Worm (Caenorhabditis elegans) whole organism, late embryonic: ENCODE measurements around the gene set-16.

Experiments
- ceh-30 ChIP-seq: fragments of 150-350 bp; optimal IDR thresholded peaks from 2 replicates; lab custom pipeline; 2014; ENCODE audit warnings: missing biosample characterization, missing genetic modification characterization
- ceh-34 ChIP-seq: sonication (generic microtip); optimal IDR thresholded peaks from 2 replicates; lab custom pipeline; 2016; ENCODE audit warnings: mild to moderate bottlenecking, missing genetic modification characterization, missing compliant biosample characterization
- hlh-15 ChIP-seq: sonication (generic microtip); optimal IDR thresholded peaks from 2 replicates; lab custom pipeline; 2016; ENCODE audit warnings: missing genetic modification characterization, missing compliant biosample characterization
- nhr-11 ChIP-seq: fragments of 150-350 bp; optimal IDR thresholded peaks from 2 replicates; lab custom pipeline; 2014; ENCODE audit warnings: missing biosample characterization, missing genetic modification characterization
- odd-2 ChIP-seq: sonication (generic microtip); optimal IDR thresholded peaks from 2 replicates; lab custom pipeline; 2017; ENCODE audit warnings: antibody characterized with exemption, mild to moderate bottlenecking, missing genetic modification characterization, missing compliant biosample characterization
- pros-1 ChIP-seq: fragments of 150-350 bp; optimal IDR thresholded peaks from 2 replicates; lab custom pipeline; 2014; ENCODE audit warnings: missing biosample characterization, missing genetic modification reagents, missing genetic modification characterization
- ztf-16 ChIP-seq: sonication (generic microtip); optimal IDR thresholded peaks from 2 replicates; lab custom pipeline; 2017; ENCODE audit warnings: missing genetic modification characterization, missing compliant biosample characterization

ce11 chrIII:13701691-13702090, 58.0 kb downstream of the set-16 start, which contains the start of gene lit-1:
- TF ChIP-seq pros-1 (no peak), ceh-30 (no peak), nhr-11 (tag; lab: Kevin White, UChicago) (no peak), ztf-16 (tag; lab: Kevin White, UChicago) (no peak), ceh-34 (no peak), hlh-15 (no peak), odd-2 (tag; lab: Kevin White, UChicago) (no peak)
